Worm (Caenorhabditis elegans) whole organism, mixed stage, embryonic: ENCODE data around the gene F01G4.4.
"Not testable (repeated sequence)": the region's sequence is repeated elsewhere in the genome, so short reads cannot be mapped to it uniquely, and the experiment has no call there.

Experiments
- nhr-28 ChIP-seq: fragments of 150-350 bp; optimal IDR thresholded peaks from 2 replicates; lab custom pipeline; 2014; ENCODE audit warnings: missing biosample characterization, missing genetic modification characterization
- snpc-4 ChIP-seq: fragments of 150-350 bp; optimal IDR thresholded peaks from 2 replicates; lab custom pipeline; 2014; ENCODE audit warnings: missing biosample characterization, missing genetic modification characterization
- unc-62 ChIP-seq: fragments of 150-350 bp; optimal IDR thresholded peaks from 2 replicates; lab custom pipeline; 2014; ENCODE audit warnings: missing biosample characterization, missing genetic modification reagents, missing genetic modification characterization

DNA sequence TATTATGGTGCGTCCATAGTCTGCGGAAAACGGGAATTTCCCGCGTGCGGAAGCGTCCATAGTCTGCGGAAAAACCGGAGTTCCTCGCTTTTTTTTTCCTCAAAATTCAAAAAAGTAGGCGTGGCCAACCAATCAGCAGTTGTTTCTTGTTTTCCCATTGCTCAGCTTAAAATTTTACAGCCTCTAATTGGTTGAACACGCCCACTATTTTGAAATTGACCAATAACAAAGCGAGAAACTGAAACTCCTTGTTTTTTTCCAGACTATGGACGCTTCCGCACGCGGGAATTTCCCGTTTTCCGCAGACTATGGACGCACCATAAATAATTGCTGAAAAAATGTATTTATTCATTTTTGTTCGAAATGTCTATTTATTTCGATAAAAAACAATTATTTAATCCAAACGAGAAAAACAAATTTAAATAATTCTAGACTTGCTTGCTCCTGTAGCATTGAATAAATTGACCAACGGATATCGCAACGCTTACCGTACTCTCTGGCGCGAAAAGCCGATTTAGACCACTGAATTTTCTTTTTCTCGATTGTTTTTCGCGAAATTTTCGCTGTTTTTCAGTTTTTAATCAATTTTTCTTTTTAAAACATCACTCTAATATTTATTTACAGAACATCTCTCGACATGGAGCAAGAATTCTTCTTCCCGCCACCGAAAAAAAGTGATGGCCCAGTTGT, 11.4 kb downstream of the F01G4.4 start, which contains the start of gene C08F8.3:
- TF ChIP-seq unc-62 (GFP tag; lab: Kevin White, UChicago); snpc-4 (tag; lab: Kevin White, UChicago); nhr-28 (tag; lab: Kevin White, UChicago): not testable (repeated sequence)
